Worm (Caenorhabditis elegans) whole organism, L4 larva: ENCODE data around the gene coa-7.

Experiments
- fos-1 ChIP-seq: fragments of 150-350 bp; optimal IDR thresholded peaks from 2 replicates; lab custom pipeline; 2014; ENCODE audit warnings: missing biosample characterization, missing genetic modification characterization
- mdl-1 ChIP-seq, 2 experiments: fragments of 150-350 bp in 1 of 2; sonication (generic microtip) in 1 of 2; optimal IDR thresholded peaks; 2 replicates each; lab custom pipeline; 2014 to 2017; ENCODE audit warnings: missing biosample characterization in 2 of 2, missing genetic modification characterization in 2 of 2
- nhr-102 ChIP-seq: sonication (generic microtip); optimal IDR thresholded peaks from 2 replicates; lab custom pipeline; 2016; ENCODE audit warnings: mild to moderate bottlenecking, missing genetic modification characterization, moderate library complexity, missing compliant biosample characterization
- pqm-1 ChIP-seq: sonication (generic microtip); optimal IDR thresholded peaks from 2 replicates; lab custom pipeline; 2017; ENCODE audit warnings: missing biosample characterization, missing genetic modification characterization
- skn-1 ChIP-seq: fragments of 150-350 bp; optimal IDR thresholded peaks from 2 replicates; lab custom pipeline; 2014; ENCODE audit warnings: missing biosample characterization, missing genetic modification characterization
- snpc-4 ChIP-seq: fragments of 150-350 bp; optimal IDR thresholded peaks from 2 replicates; lab custom pipeline; 2014; ENCODE audit warnings: missing biosample characterization, missing genetic modification characterization
- unc-62 ChIP-seq, 3 experiments: fragments of 150-350 bp in 1 of 3; sonication (generic microtip); optimal IDR thresholded peaks in 2 of 3; peaks in 1 of 3; 1 replicate in 1 of 3; 2 replicates in 2 of 3; lab custom pipeline; 2014 to 2017; ENCODE audit warnings: missing biosample characterization in 3 of 3, missing genetic modification characterization in 3 of 3, missing genetic modification reagents in 3 of 3, missing genotype in 1 of 3
- zag-1 ChIP-seq: fragments of 150-350 bp; optimal IDR thresholded peaks from 2 replicates; lab custom pipeline; 2014; ENCODE audit warnings: missing biosample characterization, missing genetic modification characterization

DNA sequence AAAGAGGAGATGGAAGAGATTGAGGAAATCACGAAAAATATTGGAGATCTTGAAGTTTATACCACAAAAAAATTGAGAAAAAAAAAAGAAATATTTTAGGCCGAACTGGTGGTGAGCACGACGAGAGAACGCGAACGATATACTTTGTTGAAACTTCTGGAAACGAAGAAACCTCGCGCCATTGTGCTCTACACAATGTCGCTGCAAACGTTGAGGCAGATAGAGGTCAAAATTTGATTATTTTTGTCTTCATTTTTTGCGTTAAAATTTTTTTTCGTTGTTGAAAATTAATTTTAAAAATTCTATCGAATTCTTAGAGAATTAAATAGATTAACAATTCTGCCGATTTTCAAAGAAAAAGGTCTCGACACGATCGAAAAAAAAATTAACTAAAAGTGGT, 49.7 kb upstream of the coa-7 start:
- TF ChIP-seq snpc-4, result no peak
- TF ChIP-seq mdl-1 (tag; optimal IDR thresholded peaks at IDR 0.05; lab: Kevin White, UChicago), result no peak
- TF ChIP-seq pqm-1 (tag; lab: Kevin White, UChicago), result no peak
- no peak for TF ChIP-seq nhr-102 (tag; lab: Kevin White, UChicago)
- no peak for TF ChIP-seq fos-1
- no peak for TF ChIP-seq unc-62 (GFP tag; optimal IDR thresholded peaks at IDR 0.05 in 1 of 2; lab: Kevin White, UChicago)
- TF ChIP-seq unc-62 (tag; optimal IDR thresholded peaks at IDR 0.05; lab: Kevin White, UChicago), result no peak
- TF ChIP-seq zag-1, result no peak
- no peak for TF ChIP-seq skn-1 (tag; lab: Kevin White, UChicago)
